Worm (Caenorhabditis elegans) whole organism, early embryonic: ENCODE measurements around the gene wht-2.

Experiments
- B0310.2 ChIP-seq: sonication (generic microtip); optimal IDR thresholded peaks from 2 replicates; lab custom pipeline; 2016; ENCODE audit warnings: mild to moderate bottlenecking, missing genetic modification characterization, missing compliant biosample characterization
- F13C5.2 ChIP-seq: sonication (generic microtip); optimal IDR thresholded peaks from 2 replicates; lab custom pipeline; 2017; ENCODE audit warnings: mild to moderate bottlenecking, missing genetic modification characterization, inconsistent platforms, missing compliant biosample characterization
- aly-1 ChIP-seq: sonication (generic microtip); optimal IDR thresholded peaks from 2 replicates; lab custom pipeline; 2016; ENCODE audit warnings: missing genetic modification characterization, missing compliant biosample characterization
- ama-1 ChIP-seq: fragments of 150-350 bp; optimal IDR thresholded peaks from 2 replicates; lab custom pipeline; 2014
- ets-7 ChIP-seq: sonication (generic microtip); optimal IDR thresholded peaks from 2 replicates; lab custom pipeline; 2016; ENCODE audit warnings: missing genotype, missing genetic modification characterization, missing compliant biosample characterization
- flt-1 ChIP-seq: fragments of 200-800 bp; sonication (Bioruptor generic); IDR thresholded peaks from 2 replicates; pipeline ENCODE4 v1.3.6; 2022; ENCODE audit warnings: missing genetic modification characterization, missing compliant biosample characterization
- hmg-4 ChIP-seq: fragments of 200-800 bp; sonication (Bioruptor generic); optimal IDR thresholded peaks from 2 replicates; lab custom pipeline; 2018; ENCODE audit warnings: mild to moderate bottlenecking, missing genetic modification characterization, missing compliant biosample characterization
- pes-1 ChIP-seq: fragments of 200-800 bp; sonication (Bioruptor generic); IDR thresholded peaks from 2 replicates; pipeline ENCODE4 v1.3.6; 2022; ENCODE audit warnings: missing genetic modification reagents, missing genetic modification characterization, missing compliant biosample characterization
- scrt-1 ChIP-seq: fragments of 200-800 bp; sonication (Bioruptor generic); IDR thresholded peaks from 2 replicates; pipeline ENCODE4 v1.3.6; 2022; ENCODE audit warnings: missing genetic modification characterization, missing compliant biosample characterization

- TF ChIP-seq aly-1 = no peak
- no peak for TF ChIP-seq B0310.2 (tag; lab: Kevin White, UChicago)
- no peak for TF ChIP-seq ama-1 (lab: Kevin White, UChicago)
- no peak for TF ChIP-seq scrt-1 (GFP tag; lab: Robert Waterston, UW)
- no peak for TF ChIP-seq hmg-4 (GFP tag; lab: Kevin White, UChicago)
- no peak for TF ChIP-seq pes-1 (GFP tag; lab: Robert Waterston, UW)
- TF ChIP-seq flt-1 (GFP tag; lab: Robert Waterston, UW) = no peak
- no peak for TF ChIP-seq F13C5.2 (tag; lab: Kevin White, UChicago)
- no peak for TF ChIP-seq ets-7 (tag; lab: Kevin White, UChicago)
These were observed 40.4 kb downstream of the wht-2 start, which contains the start of gene M04B2.6 for ce11 chrIV:11510664-11511063.
